Fruit fly (Drosophila melanogaster) S2 (cell line): ENCODE measurements around the gene Rhau.

Experiments
- CG8478 ChIP-seq: fragments of >200 bp; optimal IDR thresholded peaks from 2 replicates; lab custom pipeline; 2018
- CTCF ChIP-seq, 2 experiments: fragments of >200 bp; optimal IDR thresholded peaks; 2 replicates each; lab custom pipeline; 2018

The Rhau gene

DNA sequence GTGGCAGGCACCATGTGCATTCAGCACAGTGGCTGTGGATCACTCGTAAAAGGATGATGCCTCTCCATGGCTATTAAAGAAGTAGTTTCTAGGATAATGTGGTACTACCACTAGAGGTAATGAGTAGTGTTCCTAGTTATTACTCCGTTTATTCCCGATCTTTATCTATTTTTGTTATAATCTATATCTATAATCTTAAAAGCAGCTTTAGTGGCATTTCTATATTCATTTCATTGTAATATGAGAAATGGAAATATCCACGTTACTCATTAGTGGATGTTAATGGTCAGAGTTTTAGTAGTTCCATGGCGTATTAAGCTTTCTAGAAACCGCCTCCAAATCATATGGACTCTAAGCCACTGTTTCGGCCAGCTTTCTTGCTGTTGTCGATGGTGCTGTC is 41.1 kb downstream of the Rhau start:
- TF ChIP-seq CTCF (optimal IDR thresholded peaks at IDR 0.05; lab: Kevin White, UChicago) = no peak
- no peak for TF ChIP-seq CG8478

DNA sequence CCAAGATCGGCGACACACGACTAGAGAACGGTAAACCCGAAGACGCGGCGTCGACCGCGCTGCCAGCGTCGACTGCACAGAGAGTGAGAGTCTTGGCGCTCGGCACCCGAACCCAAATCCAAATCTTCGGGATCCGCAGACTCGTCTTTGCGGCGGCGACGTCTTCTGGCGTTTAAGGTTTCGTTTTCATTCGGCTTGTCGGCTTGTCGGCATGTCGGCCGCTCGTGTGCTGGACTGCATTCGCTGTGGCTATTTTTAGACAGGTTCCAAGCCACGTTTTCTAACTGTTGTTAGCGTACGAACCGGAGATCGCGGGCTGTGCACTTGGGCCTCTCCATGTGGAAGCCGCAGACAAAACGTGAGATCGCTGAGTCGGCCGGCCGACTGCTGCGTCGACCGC is 41.7 kb downstream of the Rhau start:
- TF ChIP-seq CG8478 (no peak), CTCF (optimal IDR thresholded peaks at IDR 0.05; lab: Kevin White, UChicago) (no peak)

DNA sequence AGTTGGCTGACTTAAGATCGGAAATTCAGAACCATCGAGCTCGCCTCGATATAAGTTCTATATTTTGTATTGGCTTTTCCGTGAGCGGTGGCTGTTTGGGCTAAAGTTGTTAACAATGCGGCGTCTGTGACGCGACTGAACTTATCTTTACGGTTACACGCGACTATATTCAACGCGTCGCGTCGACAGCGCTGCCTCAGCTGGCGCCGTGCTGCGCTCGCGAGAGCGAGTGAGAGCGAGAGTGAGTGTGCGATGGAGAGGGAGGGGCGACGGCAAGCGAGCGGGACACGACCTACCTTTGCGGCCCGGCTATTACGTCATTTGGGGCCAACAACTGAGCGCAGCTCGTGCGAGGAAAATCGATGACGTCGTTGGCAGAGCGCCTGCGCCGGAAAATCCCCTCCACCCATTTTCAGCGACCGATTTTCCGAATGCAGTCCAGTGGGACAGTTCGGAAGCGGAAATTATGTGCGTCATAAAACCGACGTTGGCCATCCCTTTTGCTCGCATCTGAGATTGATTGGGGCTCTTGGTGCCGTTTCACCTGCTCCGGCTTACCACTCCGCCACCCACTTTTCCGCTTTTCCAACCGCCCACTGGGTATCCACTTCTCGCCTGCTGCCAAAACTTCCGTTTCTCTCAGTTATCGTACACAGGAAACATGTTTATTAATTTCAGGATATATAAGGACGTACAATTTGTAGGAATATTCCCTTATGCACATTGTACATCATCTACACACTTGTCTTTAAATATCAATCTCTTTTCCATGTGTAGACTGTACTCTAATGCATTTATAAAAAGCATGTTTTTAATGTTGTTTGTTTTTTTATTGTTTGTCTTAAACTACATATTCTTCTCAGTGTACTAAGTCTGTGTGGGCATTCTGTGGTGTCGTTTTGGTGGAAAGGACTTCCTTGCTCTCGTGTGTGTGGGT is 43.0 kb downstream of the Rhau start, which contains the start of gene Hr38:
Hr38 (minus strand) TSS at position 121 of the 937 bp plus-strand sequence.
- TF ChIP-seq CTCF (optimal IDR thresholded peaks at IDR 0.05; lab: Kevin White, UChicago) (no peak), CG8478 (no peak)

DNA sequence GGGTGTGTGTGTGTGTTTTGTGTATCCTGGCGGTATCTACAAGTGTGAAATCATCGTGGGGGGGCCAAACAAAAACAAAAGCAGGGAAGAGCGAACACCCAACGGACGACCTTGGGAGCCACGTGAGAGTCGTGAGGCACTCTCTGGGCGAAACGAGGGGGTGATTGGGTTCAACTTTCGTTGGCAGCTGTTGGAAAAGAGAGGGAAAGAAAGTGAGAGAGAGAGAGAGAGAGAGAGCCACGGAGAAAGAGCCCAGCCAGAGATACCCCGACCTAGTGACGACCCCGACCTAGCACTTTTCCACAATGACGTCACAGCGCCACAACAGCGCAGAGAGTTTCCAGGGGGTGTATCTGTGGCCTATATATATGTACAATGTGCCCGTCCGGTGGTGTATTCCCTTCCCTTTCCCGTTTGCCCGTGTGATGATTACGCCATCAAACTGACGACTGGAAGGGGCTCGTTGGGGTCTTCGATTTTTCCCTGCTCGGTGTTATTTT is 51.9 kb downstream of the Rhau start:
- no peak for TF ChIP-seq CTCF (optimal IDR thresholded peaks at IDR 0.05; lab: Kevin White, UChicago)
- TF ChIP-seq CG8478 = no peak
